Fruit fly (Drosophila melanogaster) whole organism, wandering third instar larva: ENCODE results near the gene CG11601.

Source experiments
- CrebA ChIP-seq: fragments of 200-800 bp; sonication (Bioruptor generic); optimal IDR thresholded peaks from 2 replicates; lab custom pipeline; 2016; ENCODE audit warnings: missing biosample characterization, mild to moderate bottlenecking, missing genetic modification characterization, borderline replicate concordance
- Hr78 ChIP-seq: fragments of >200 bp; optimal IDR thresholded peaks from 2 replicates; lab custom pipeline; 2017; ENCODE audit warnings: missing biosample characterization, missing genetic modification characterization
- Mio ChIP-seq: sonication (Bioruptor generic); optimal IDR thresholded peaks from 2 replicates; lab custom pipeline; 2016; ENCODE audit warnings: missing biosample characterization, missing genetic modification characterization
- brk ChIP-seq: fragments of 200-800 bp; sonication (Bioruptor generic); optimal IDR thresholded peaks from 2 replicates; lab custom pipeline; 2016; ENCODE audit warnings: missing biosample characterization, mild to moderate bottlenecking, missing genetic modification characterization

- TF ChIP-seq brk (GFP tag; lab: Kevin White, UChicago), result no peak
- no peak for TF ChIP-seq Mio (GFP tag; lab: Kevin White, UChicago)
- TF ChIP-seq CrebA (GFP tag; lab: Kevin White, UChicago), result no peak
- no peak for TF ChIP-seq Hr78
Observed at dm6 chr2L:243123-243522, 39.9 kb downstream of the CG11601 start.
